Worm (Caenorhabditis elegans): ENCODE data around the gene F36H12.10.

The F36H12.10 gene

DNA sequence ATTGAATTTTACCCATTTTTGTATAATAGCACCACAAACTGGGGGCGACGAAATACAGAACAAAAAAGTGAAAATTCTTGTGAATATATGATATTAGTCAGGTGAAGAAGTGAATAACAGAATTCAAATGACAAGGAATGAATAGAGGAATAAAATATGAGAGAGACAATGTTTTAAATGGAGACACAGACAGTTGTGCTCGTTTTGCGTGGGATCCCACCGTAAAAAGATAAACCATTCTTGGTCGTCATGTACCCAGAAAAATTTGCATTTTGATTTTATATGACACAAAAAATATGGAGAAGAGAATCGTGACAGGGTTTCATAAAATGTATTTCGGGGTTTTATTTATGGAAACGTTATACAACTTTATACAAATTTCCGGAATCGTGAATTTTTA lies 23.2 kb upstream of the F36H12.10 start, which contains the start of gene F36H12.17:
F36H12.17 (minus strand) TSS at position 101 of the 400 bp plus-strand sequence.
- TF ChIP-seq sdc-2 (tag; optimal IDR thresholded peaks at IDR 0.05), result no peak
- no peak for TF ChIP-seq pax-1 (tag; optimal IDR thresholded peaks at IDR 0.05)
- no peak for TF ChIP-seq npax-4 (tag; optimal IDR thresholded peaks at IDR 0.05)
- no peak for TF ChIP-seq syd-9 (tag; optimal IDR thresholded peaks at IDR 0.05)
- no peak for TF ChIP-seq unc-55 (GFP tag; optimal IDR thresholded peaks at IDR 0.05)
- TF ChIP-seq pag-3 (tag; optimal IDR thresholded peaks at IDR 0.05; ENCODE audit: borderline replicate concordance), result no peak
- no peak for TF ChIP-seq elt-2 (tag; optimal IDR thresholded peaks at IDR 0.05)
- no peak for TF ChIP-seq ceh-24 (tag; optimal IDR thresholded peaks at IDR 0.05)
- TF ChIP-seq ceh-9 (tag; optimal IDR thresholded peaks at IDR 0.05), result no peak
- no peak for TF ChIP-seq F13H6.1 (tag; optimal IDR thresholded peaks at IDR 0.05)
- TF ChIP-seq ets-4 (tag; optimal IDR thresholded peaks at IDR 0.05), result no peak
- no peak for TF ChIP-seq ceh-2 (tag; optimal IDR thresholded peaks at IDR 0.05)
- TF ChIP-seq hlh-8 (tag; optimal IDR thresholded peaks at IDR 0.05), result no peak
- TF ChIP-seq fkh-10 (GFP tag; optimal IDR thresholded peaks at IDR 0.05), result no peak
- no peak for TF ChIP-seq pha-4 (tag; optimal IDR thresholded peaks at IDR 0.05)
- no peak for TF ChIP-seq madf-2 (tag; optimal IDR thresholded peaks at IDR 0.05)
- TF ChIP-seq nhr-11 (tag; optimal IDR thresholded peaks at IDR 0.05), result no peak
- TF ChIP-seq hlh-30 (tag; optimal IDR thresholded peaks at IDR 0.05; ENCODE audit: insufficient read depth), result no peak
- no peak for TF ChIP-seq odd-2 (tag; optimal IDR thresholded peaks at IDR 0.05)

DNA sequence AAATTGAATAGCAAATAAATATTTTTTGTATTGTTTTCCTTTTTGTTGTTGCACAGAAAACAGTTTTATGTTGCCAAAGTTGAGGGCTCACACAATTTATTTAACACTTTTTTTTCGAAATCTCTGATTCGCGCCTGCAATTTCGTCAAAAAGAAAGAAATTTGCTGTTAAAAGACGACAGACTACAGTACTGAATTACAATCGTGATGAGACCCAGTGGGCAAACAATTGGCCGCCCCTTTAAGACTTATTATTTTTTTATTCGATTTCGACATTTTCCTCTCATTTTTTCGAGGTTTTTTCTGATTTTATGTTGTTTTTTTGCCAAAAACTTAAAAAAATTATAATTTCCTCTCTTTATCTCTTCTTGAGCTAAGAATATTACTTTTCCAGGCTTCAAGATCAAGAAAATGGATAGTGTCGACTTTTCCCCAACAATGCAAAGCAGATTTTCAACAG lies 19.6 kb upstream of the F36H12.10 start, which contains the start of gene slfl-4:
slfl-4 (plus strand) TSS at position 409 of the 459 bp plus-strand sequence.
- TF ChIP-seq tbx-7 (tag; optimal IDR thresholded peaks at IDR 0.05), result no peak
- no peak for TF ChIP-seq hlh-8 (tag; optimal IDR thresholded peaks at IDR 0.05)
- no peak for TF ChIP-seq pat-9 (tag; optimal IDR thresholded peaks at IDR 0.05)
- no peak for TF ChIP-seq lim-6 (tag; optimal IDR thresholded peaks at IDR 0.05)
- no peak for TF ChIP-seq pha-4 (tag; optimal IDR thresholded peaks at IDR 0.05)
- no peak for TF ChIP-seq rnt-1 (tag; optimal IDR thresholded peaks at IDR 0.05)
- no peak for TF ChIP-seq ttx-3 (tag; optimal IDR thresholded peaks at IDR 0.05)
- TF ChIP-seq sox-2 (GFP tag; IDR thresholded peaks at IDR 0.05), result no peak
- TF ChIP-seq ceh-6 (GFP tag; optimal IDR thresholded peaks at IDR 0.05), result no peak

DNA sequence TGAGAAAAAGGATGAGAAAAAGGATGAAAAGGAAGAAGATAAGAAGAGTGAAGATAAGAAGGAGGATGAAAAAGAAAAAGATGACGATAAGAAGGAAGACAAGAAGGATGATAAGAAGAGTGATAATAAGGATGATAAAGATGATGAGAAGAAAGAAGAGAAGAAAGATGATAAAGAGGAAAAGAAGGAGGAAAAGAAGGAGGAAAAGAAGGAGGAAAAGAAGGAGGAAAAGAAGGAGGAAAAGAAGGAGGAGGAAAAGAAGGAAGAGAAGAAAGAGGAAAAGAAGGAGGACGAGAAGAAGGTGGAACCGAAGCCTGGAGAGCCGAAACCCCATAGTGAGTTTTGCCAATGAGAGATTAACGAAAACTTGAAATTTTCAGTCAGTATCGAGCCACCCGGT lies 18.8 kb upstream of the F36H12.10 start:
- TF ChIP-seq elt-2 (tag; optimal IDR thresholded peaks at IDR 0.05) (peak; percentile 70), tbx-2 (tag; optimal IDR thresholded peaks at IDR 0.05) (no peak)

DNA sequence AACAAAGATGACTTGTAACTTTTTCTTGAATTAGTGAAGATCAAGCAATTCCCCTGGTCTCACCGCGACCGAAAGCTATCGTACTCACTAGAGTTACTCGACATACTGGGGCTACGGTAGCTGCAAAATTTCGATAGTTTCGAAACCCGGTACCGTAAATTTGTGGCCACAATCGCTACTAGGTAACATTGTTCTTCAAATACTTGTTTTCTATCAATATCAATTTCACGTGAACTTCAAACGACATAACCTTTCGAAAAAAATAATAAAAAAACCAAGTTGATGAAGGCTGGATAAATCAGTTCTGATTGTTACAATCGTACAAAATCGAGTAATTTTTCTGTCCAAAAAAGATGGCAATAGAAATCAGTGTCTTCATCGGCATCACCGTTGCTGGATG lies 17.9 kb upstream of the F36H12.10 start, which contains the start of gene F36H12.3:
F36H12.3 (plus strand) TSS at position 301 of the 400 bp plus-strand sequence.
- TF ChIP-seq ceh-45 (GFP tag; IDR thresholded peaks at IDR 0.05), result no peak

DNA sequence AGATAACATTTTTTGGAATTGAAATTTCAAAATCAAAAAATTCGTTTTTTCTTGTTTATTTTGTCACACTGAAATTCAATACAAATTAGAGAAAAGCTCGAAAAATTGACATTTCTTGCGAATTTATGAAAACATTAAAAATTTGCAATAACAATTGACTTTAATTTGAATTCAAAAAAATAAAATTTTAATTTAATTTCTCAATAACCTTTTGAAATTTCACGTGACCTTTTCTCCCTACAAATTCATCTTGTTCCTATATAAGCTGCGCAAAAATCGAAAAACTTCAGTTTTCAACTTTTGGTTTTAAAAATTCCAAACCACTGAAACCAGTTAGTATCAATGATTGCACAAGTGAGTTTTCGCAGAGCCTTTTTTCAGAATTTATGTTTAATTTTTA lies 14.2 kb upstream of the F36H12.10 start, which contains the start of gene F36H12.4:
F36H12.4 (plus strand) TSS at position 301 of the 400 bp plus-strand sequence.
- no peak for TF ChIP-seq pros-1 (tag; optimal IDR thresholded peaks at IDR 0.05)

DNA sequence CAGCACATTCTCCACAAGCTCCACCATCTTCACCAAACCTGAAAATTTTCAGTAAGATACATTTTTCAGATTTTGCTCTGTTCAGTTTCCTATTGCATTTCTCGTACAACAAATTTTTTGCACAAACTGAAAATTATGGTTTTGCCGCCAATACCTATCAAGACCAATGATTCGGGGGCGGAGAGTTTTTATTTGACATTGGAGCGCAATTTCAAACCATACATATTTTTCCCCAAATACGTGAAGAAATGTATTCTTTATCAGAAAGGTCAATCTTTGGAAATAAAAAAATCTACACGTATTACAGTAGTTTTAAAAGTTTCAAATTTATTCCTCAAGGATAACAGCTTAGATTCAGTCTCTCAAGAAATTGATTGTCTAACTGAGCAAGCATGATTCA lies 11.9 kb upstream of the F36H12.10 start, which contains the start of gene F36H12.5:
F36H12.5 (plus strand) TSS at position 301 of the 400 bp plus-strand sequence.
- TF ChIP-seq pqm-1 (tag; optimal IDR thresholded peaks at IDR 0.05), result no peak
- no peak for TF ChIP-seq K09A11.1 (tag; optimal IDR thresholded peaks at IDR 0.05; ENCODE audit: insufficient read depth)
- no peak for TF ChIP-seq pros-1 (tag; optimal IDR thresholded peaks at IDR 0.05)
- no peak for TF ChIP-seq T23F11.4 (GFP tag; optimal IDR thresholded peaks at IDR 0.05)
- TF ChIP-seq pat-9 (tag; optimal IDR thresholded peaks at IDR 0.05), result no peak
- TF ChIP-seq sox-2 (GFP tag; IDR thresholded peaks at IDR 0.05), result no peak
- TF ChIP-seq ceh-48 (tag; optimal IDR thresholded peaks at IDR 0.05), result no peak
- no peak for TF ChIP-seq ceh-34 (tag; optimal IDR thresholded peaks at IDR 0.05)

All from whole organism, late embryonic.